Fruit fly (Drosophila melanogaster) whole organism, embryonic: ENCODE results near the gene trem.
A peak's percentile ranks its signal among the peaks of the same experiment; 100 is the strongest.

Source experiments
- Bgb ChIP-seq: fragments of 200-800 bp; sonication (Bioruptor generic); IDR thresholded peaks from 2 replicates; pipeline ENCODE4 v1.3.6; 2022; ENCODE audit warnings: missing biosample characterization, missing genetic modification characterization; ENCODE audit not compliant: partially characterized antibody
- CG1024 ChIP-seq: fragments of 200-800 bp; sonication (Bioruptor generic); IDR thresholded peaks from 2 replicates; pipeline ENCODE4 v1.3.6; 2022; ENCODE audit warnings: missing biosample characterization, missing genetic modification characterization
- CG12942 ChIP-seq: fragments of 200-800 bp; sonication (Bioruptor generic); optimal IDR thresholded peaks from 3 replicates; lab custom pipeline; 2016; ENCODE audit warnings: missing biosample characterization, missing genetic modification characterization
- CG13424 ChIP-seq: fragments of 200-800 bp; sonication (Bioruptor generic); optimal IDR thresholded peaks from 2 replicates; lab custom pipeline; 2019; ENCODE audit warnings: missing biosample characterization, mild to moderate bottlenecking, missing genetic modification characterization, moderate library complexity
- CG13775 ChIP-seq: fragments of 200-800 bp; sonication (Bioruptor generic); optimal IDR thresholded peaks from 3 replicates; lab custom pipeline; 2017; ENCODE audit warnings: missing biosample characterization, mild to moderate bottlenecking, missing genetic modification characterization
- CG14050 ChIP-seq: fragments of 200-800 bp; sonication (Bioruptor generic); IDR thresholded peaks from 3 replicates; pipeline ENCODE4 v1.3.6; 2022; ENCODE audit warnings: missing biosample characterization, missing genetic modification characterization
- CG15514 ChIP-seq: fragments of 200-800 bp; sonication (Bioruptor generic); optimal IDR thresholded peaks from 3 replicates; lab custom pipeline; 2017; ENCODE audit warnings: missing biosample characterization, missing genetic modification characterization, mild to moderate bottlenecking, moderate library complexity, missing genetic modification reagents
- CG15696 ChIP-seq: fragments of 200-800 bp; sonication (Bioruptor generic); optimal IDR thresholded peaks from 2 replicates; lab custom pipeline; 2019; ENCODE audit warnings: missing biosample characterization, mild to moderate bottlenecking, missing genetic modification characterization, moderate library complexity
- CG17912 ChIP-seq: fragments of 200-800 bp; sonication (Bioruptor generic); optimal IDR thresholded peaks from 2 replicates; lab custom pipeline; 2018; ENCODE audit warnings: missing biosample characterization, mild to moderate bottlenecking, missing genetic modification characterization
- CG18619 ChIP-seq: fragments of 200-800 bp; sonication (Bioruptor generic); optimal IDR thresholded peaks from 3 replicates; lab custom pipeline; 2017; ENCODE audit warnings: missing biosample characterization, mild to moderate bottlenecking, missing genetic modification characterization
- CG2116 ChIP-seq: fragments of 200-800 bp; sonication (Bioruptor generic); optimal IDR thresholded peaks from 3 replicates; lab custom pipeline; 2018; ENCODE audit warnings: missing biosample characterization, mild to moderate bottlenecking, missing genetic modification characterization
- CG31388 ChIP-seq: fragments of 200-800 bp; sonication (Bioruptor generic); optimal IDR thresholded peaks from 2 replicates; lab custom pipeline; 2016; ENCODE audit warnings: missing biosample characterization, missing genetic modification characterization
- CG3838 ChIP-seq: fragments of 200-800 bp; sonication (Bioruptor generic); optimal IDR thresholded peaks from 3 replicates; lab custom pipeline; 2016; ENCODE audit warnings: missing biosample characterization, missing genetic modification characterization
- CG42726 ChIP-seq: fragments of 200-800 bp; sonication (Bioruptor generic); IDR thresholded peaks from 2 replicates; pipeline ENCODE4 v1.3.6; 2022; ENCODE audit warnings: missing biosample characterization, missing genetic modification characterization; ENCODE audit not compliant: partially characterized antibody
- CG4404 ChIP-seq: fragments of 200-800 bp; sonication (Bioruptor generic); IDR thresholded peaks from 2 replicates; pipeline ENCODE4 v1.3.6; 2022; ENCODE audit warnings: missing biosample characterization, missing genetic modification characterization
- CG4424 ChIP-seq: fragments of 200-800 bp; sonication (Bioruptor generic); optimal IDR thresholded peaks from 3 replicates; lab custom pipeline; 2016; ENCODE audit warnings: missing biosample characterization, missing genetic modification characterization
- CG6683 ChIP-seq: fragments of 200-800 bp; sonication (Bioruptor generic); optimal IDR thresholded peaks from 2 replicates; lab custom pipeline; 2017; ENCODE audit warnings: missing biosample characterization, mild to moderate bottlenecking, missing genetic modification characterization, missing genetic modification reagents
- CG8765 ChIP-seq: fragments of 200-800 bp; sonication (Bioruptor generic); IDR thresholded peaks from 2 replicates; pipeline ENCODE4 v1.3.6; 2022; ENCODE audit warnings: missing biosample characterization, missing genetic modification characterization
- CG9215 ChIP-seq: fragments of 200-800 bp; sonication (Bioruptor generic); IDR thresholded peaks from 2 replicates; pipeline ENCODE4 v1.3.6; 2022; ENCODE audit warnings: missing biosample characterization, missing genetic modification characterization
- CkIIα-i1 ChIP-seq: fragments of 200-800 bp; sonication (Bioruptor generic); IDR thresholded peaks from 2 replicates; pipeline ENCODE4 v1.3.6; 2022; ENCODE audit warnings: missing biosample characterization, missing genetic modification characterization
- CoRest ChIP-seq: fragments of 200-800 bp; sonication (Bioruptor generic); optimal IDR thresholded peaks from 3 replicates; lab custom pipeline; 2018; ENCODE audit warnings: missing biosample characterization, mild to moderate bottlenecking, missing genetic modification characterization, moderate library complexity
- D ChIP-seq, 2 experiments: fragments of 200-800 bp in 1 of 2; fragments of >200 bp in 1 of 2; sonication (Bioruptor generic) in 1 of 2; optimal IDR thresholded peaks; 2 replicates in 1 of 2; 3 replicates in 1 of 2; lab custom pipeline; 2017; ENCODE audit warnings: mild to moderate bottlenecking in 1 of 2, missing biosample characterization in 1 of 2, missing genetic modification characterization in 1 of 2, missing genetic modification reagents in 1 of 2
- D19B ChIP-seq: fragments of 200-800 bp; sonication (Bioruptor generic); optimal IDR thresholded peaks from 2 replicates; lab custom pipeline; 2017; ENCODE audit warnings: missing biosample characterization, mild to moderate bottlenecking, missing genetic modification characterization
- Dad ChIP-seq: fragments of 200-800 bp; sonication (Bioruptor generic); optimal IDR thresholded peaks from 3 replicates; lab custom pipeline; 2016; ENCODE audit warnings: missing biosample characterization, missing genetic modification characterization
- Doc3 ChIP-seq: fragments of 200-800 bp; sonication (Bioruptor generic); IDR thresholded peaks from 3 replicates; pipeline ENCODE4 v1.3.6; 2022; ENCODE audit warnings: missing biosample characterization, missing genetic modification characterization; ENCODE audit not compliant: partially characterized antibody
- Eip74EF ChIP-seq, 2 experiments: fragments of 200-800 bp in 1 of 2; fragments of >200 bp in 1 of 2; sonication (Bioruptor generic) in 1 of 2; optimal IDR thresholded peaks; 2 replicates each; lab custom pipeline; 2017 to 2019; ENCODE audit warnings: missing biosample characterization in 2 of 2, missing genetic modification characterization in 2 of 2, mild to moderate bottlenecking in 1 of 2, moderate library complexity in 1 of 2
- H15 ChIP-seq: fragments of 200-800 bp; sonication (Bioruptor generic); IDR thresholded peaks from 3 replicates; pipeline ENCODE4 v1.3.6; 2022; ENCODE audit warnings: missing biosample characterization, missing genetic modification characterization
- Hand ChIP-seq: fragments of 200-800 bp; sonication (Bioruptor generic); optimal IDR thresholded peaks from 2 replicates; lab custom pipeline; 2017; ENCODE audit warnings: mild to moderate bottlenecking, missing biosample characterization, missing genetic modification reagents, missing genetic modification characterization
- MTF-1 ChIP-seq: fragments of 200-800 bp; sonication (Bioruptor generic); optimal IDR thresholded peaks from 2 replicates; lab custom pipeline; 2018; ENCODE audit warnings: missing biosample characterization, mild to moderate bottlenecking, missing genetic modification characterization, borderline replicate concordance
- NFAT ChIP-seq: fragments of 200-800 bp; sonication (Bioruptor generic); IDR thresholded peaks from 2 replicates; pipeline ENCODE4 v1.3.6; 2022; ENCODE audit warnings: missing biosample characterization, missing genetic modification characterization
- Nf-YB ChIP-seq: fragments of 200-800 bp; sonication (Bioruptor generic); optimal IDR thresholded peaks from 3 replicates; lab custom pipeline; 2019; ENCODE audit warnings: missing biosample characterization, mild to moderate bottlenecking, missing genetic modification characterization, moderate library complexity
- Sox102F ChIP-seq: fragments of 200-800 bp; sonication (Bioruptor generic); optimal IDR thresholded peaks from 2 replicates; lab custom pipeline; 2018; ENCODE audit warnings: missing biosample characterization, mild to moderate bottlenecking, missing genetic modification characterization, moderate library complexity
- Spps ChIP-seq: fragments of 200-800 bp; sonication (Bioruptor generic); optimal IDR thresholded peaks from 2 replicates; lab custom pipeline; 2018; ENCODE audit warnings: missing biosample characterization, mild to moderate bottlenecking, missing genetic modification characterization
- Sry-δ ChIP-seq: fragments of 200-800 bp; sonication (Bioruptor generic); optimal IDR thresholded peaks from 2 replicates; lab custom pipeline; 2016; ENCODE audit warnings: missing biosample characterization, missing genetic modification characterization
- aop ChIP-seq: fragments of 200-800 bp; sonication (Bioruptor generic); IDR thresholded peaks from 2 replicates; pipeline ENCODE4 v1.3.6; 2022; ENCODE audit warnings: missing biosample characterization, missing genetic modification characterization
- bigmax ChIP-seq: fragments of 200-800 bp; sonication (Bioruptor generic); optimal IDR thresholded peaks from 2 replicates; lab custom pipeline; 2018; ENCODE audit warnings: missing biosample characterization, mild to moderate bottlenecking, missing genetic modification characterization
- dan ChIP-seq: fragments of 200-800 bp; sonication (Bioruptor generic); IDR thresholded peaks from 2 replicates; pipeline ENCODE4 v1.3.6; 2022; ENCODE audit warnings: missing biosample characterization, missing genetic modification characterization
- dmrt99B ChIP-seq: fragments of 200-800 bp; sonication (Bioruptor generic); optimal IDR thresholded peaks from 2 replicates; lab custom pipeline; 2018; ENCODE audit warnings: missing biosample characterization, mild to moderate bottlenecking, missing genetic modification characterization, moderate library complexity
- ems ChIP-seq: fragments of 200-800 bp; sonication (Bioruptor generic); optimal IDR thresholded peaks from 3 replicates; lab custom pipeline; 2016; ENCODE audit warnings: missing biosample characterization, missing genetic modification characterization
- exex ChIP-seq: fragments of 200-800 bp; sonication (Bioruptor generic); optimal IDR thresholded peaks from 4 replicates; lab custom pipeline; 2018; ENCODE audit warnings: missing biosample characterization, mild to moderate bottlenecking, missing genetic modification characterization, moderate library complexity
- eyg ChIP-seq: fragments of 200-800 bp; sonication (Bioruptor generic); optimal IDR thresholded peaks from 3 replicates; lab custom pipeline; 2016; ENCODE audit warnings: missing biosample characterization, missing genetic modification characterization
- insv ChIP-seq, 2 experiments: fragments of 200-800 bp; sonication (Bioruptor generic); optimal IDR thresholded peaks; 3 replicates each; lab custom pipeline; 2016 to 2018; ENCODE audit warnings: missing biosample characterization in 2 of 2, missing genetic modification characterization in 2 of 2
- kah ChIP-seq: fragments of 200-800 bp; sonication (Bioruptor generic); optimal IDR thresholded peaks from 2 replicates; lab custom pipeline; 2018; ENCODE audit warnings: missing biosample characterization, mild to moderate bottlenecking, missing genetic modification characterization
- knrl ChIP-seq: fragments of 200-800 bp; sonication (Bioruptor generic); IDR thresholded peaks from 3 replicates; pipeline ENCODE4 v1.3.6; 2022; ENCODE audit warnings: missing biosample characterization, missing genetic modification characterization; ENCODE audit not compliant: partially characterized antibody
- nerfin-2 ChIP-seq: fragments of 200-800 bp; sonication (Bioruptor generic); IDR thresholded peaks from 2 replicates; pipeline ENCODE4 v1.3.6; 2022; ENCODE audit warnings: missing biosample characterization, missing genetic modification characterization; ENCODE audit not compliant: partially characterized antibody
- row ChIP-seq: fragments of 200-800 bp; sonication (Bioruptor generic); IDR thresholded peaks from 3 replicates; pipeline ENCODE4 v1.3.6; 2022; ENCODE audit warnings: missing biosample characterization, missing genetic modification characterization
- slou ChIP-seq: fragments of 200-800 bp; sonication (Bioruptor generic); optimal IDR thresholded peaks from 3 replicates; lab custom pipeline; 2016; ENCODE audit warnings: missing biosample characterization, missing genetic modification characterization
- sob ChIP-seq: fragments of 200-800 bp; sonication (Bioruptor generic); IDR thresholded peaks from 2 replicates; pipeline ENCODE4 v1.3.6; 2022; ENCODE audit warnings: missing biosample characterization, missing genetic modification characterization
- wek ChIP-seq: fragments of 200-800 bp; sonication (Bioruptor generic); optimal IDR thresholded peaks from 3 replicates; lab custom pipeline; 2018; ENCODE audit warnings: missing biosample characterization, mild to moderate bottlenecking, missing genetic modification characterization, moderate library complexity

trem gene

dm6 chr3R:19998418-19998817 is 32.7 kb downstream of the trem start (continued):
- TF ChIP-seq CG17912 (GFP tag; lab: Kevin White, UChicago) = no peak
- peak; percentile 81 for TF ChIP-seq H15 (GFP tag; lab: Robert Waterston, UW)
- no peak for TF ChIP-seq exex (tag; lab: Kevin White, UChicago)
- TF ChIP-seq CG6683 (GFP tag; lab: Kevin White, UChicago) = peak; percentile 8
- TF ChIP-seq dmrt99B (tag; lab: Kevin White, UChicago) = peak; percentile 84
- TF ChIP-seq bigmax (GFP tag; lab: Kevin White, UChicago) = no peak
- TF ChIP-seq CG13775 (GFP tag; lab: Kevin White, UChicago) = peak; percentile 45
- TF ChIP-seq D (optimal IDR thresholded peaks at IDR 0.05; lab: Kevin White, UChicago) = no peak
- TF ChIP-seq D (GFP tag; optimal IDR thresholded peaks at IDR 0.05; lab: Kevin White, UChicago) = peak; percentile 80
- no peak for TF ChIP-seq CG42726 (GFP tag; lab: Robert Waterston, UW)
- TF ChIP-seq Sry-δ (GFP tag; lab: Kevin White, UChicago) = peak; percentile 31
- peak; percentile 69 for TF ChIP-seq CG15696 (tag; lab: Kevin White, UChicago)
- TF ChIP-seq MTF-1 (GFP tag; lab: Kevin White, UChicago) = no peak
- peak; percentile 74 for TF ChIP-seq CG13424 (tag; lab: Kevin White, UChicago)
- peak; percentile 22 for TF ChIP-seq kah (GFP tag; lab: Kevin White, UChicago)
- TF ChIP-seq Eip74EF (GFP tag; optimal IDR thresholded peaks at IDR 0.05; lab: Kevin White, UChicago) = peak in 1 of 2 experiments; percentile 17
- no peak for TF ChIP-seq CG1024 (GFP tag; lab: Robert Waterston, UW)
- peak; percentile 74 for TF ChIP-seq CoRest (tag; lab: Kevin White, UChicago)
- no peak for TF ChIP-seq Hand (GFP tag; lab: Kevin White, UChicago)
- TF ChIP-seq Doc3 (GFP tag; lab: Robert Waterston, UW) = no peak
- no peak for TF ChIP-seq Bgb (GFP tag; lab: Robert Waterston, UW)
- peak; percentile 64 for TF ChIP-seq Dad
- no peak for TF ChIP-seq insv (GFP tag; optimal IDR thresholded peaks at IDR 0.05; lab: Kevin White, UChicago)
- TF ChIP-seq Sox102F = peak; percentile 88
- peak; percentile 20 for TF ChIP-seq CG15514 (GFP tag; lab: Kevin White, UChicago)
- peak; percentile 23 for TF ChIP-seq ems (GFP tag; lab: Kevin White, UChicago)
- TF ChIP-seq dan (GFP tag; lab: Robert Waterston, UW) = peak; percentile 64; the same call in 1 of the 2 replicates
- TF ChIP-seq nerfin-2 (GFP tag; lab: Robert Waterston, UW) = no peak
- TF ChIP-seq CG4404 = peak; percentile 74
- TF ChIP-seq CG2116 (GFP tag; lab: Kevin White, UChicago) = no peak
- TF ChIP-seq row (GFP tag; lab: Robert Waterston, UW) = peak; percentile 82
- peak; percentile 26 for TF ChIP-seq CG18619 (GFP tag; lab: Kevin White, UChicago)
- peak; percentile 46 for TF ChIP-seq CG14050 (GFP tag; lab: Robert Waterston, UW)
- TF ChIP-seq wek = peak; percentile 62
- TF ChIP-seq sob (GFP tag; lab: Robert Waterston, UW) = peak; percentile 74
- no peak for TF ChIP-seq CkIIα-i1 (GFP tag; lab: Robert Waterston, UW)
- TF ChIP-seq CG12942 = peak; percentile 59
- peak; percentile 46 for TF ChIP-seq NFAT (GFP tag; lab: Robert Waterston, UW)
- TF ChIP-seq CG31388 (GFP tag; lab: Kevin White, UChicago) = no peak
- TF ChIP-seq Spps (tag; lab: Kevin White, UChicago) = peak; percentile 75
- TF ChIP-seq eyg = no peak
- peak; percentile 75 for TF ChIP-seq CG4424 (GFP tag; lab: Kevin White, UChicago)
- peak; percentile 39; the same call in 1 of the 2 replicates for TF ChIP-seq CG9215 (GFP tag; lab: Robert Waterston, UW)
- TF ChIP-seq CG3838 = no peak
- peak; percentile 39 for TF ChIP-seq Nf-YB (GFP tag; lab: Kevin White, UChicago)
- 0 out of 2 replicates have a peak, but pooled peaks have one; percentile 32 for TF ChIP-seq aop
- TF ChIP-seq D19B (GFP tag; lab: Kevin White, UChicago) = no peak
- no peak for TF ChIP-seq knrl (GFP tag; lab: Robert Waterston, UW)
- no peak for TF ChIP-seq slou
- peak; percentile 66; the same call in 1 of the 2 replicates for TF ChIP-seq CG8765 (GFP tag; lab: Robert Waterston, UW)
